Worm (Caenorhabditis elegans): Measurements from ENCODE around the gene ugt-64.

DNA sequence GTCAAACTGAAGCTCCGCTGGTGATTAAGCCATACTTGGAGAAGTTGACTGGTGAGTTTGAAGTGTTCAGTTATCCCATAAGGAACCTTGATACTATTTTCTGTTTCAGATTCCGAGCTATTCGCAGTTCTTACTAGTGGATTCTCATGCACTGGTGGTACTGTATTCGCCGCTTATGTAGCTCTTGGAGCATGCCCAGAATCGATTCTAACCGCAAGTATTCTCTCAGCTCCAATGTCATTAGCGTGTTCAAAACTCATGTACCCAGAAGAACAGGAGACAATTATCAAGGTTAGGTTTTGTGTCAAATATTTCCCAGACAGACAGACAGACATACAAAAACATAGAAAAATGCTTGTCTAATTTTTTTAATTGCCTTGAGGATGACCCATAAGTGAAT lies 41.3 kb downstream of the ugt-64 start:
- TF ChIP-seq him-1 (tag; optimal IDR thresholded peaks at IDR 0.05): no peak
- no peak for TF ChIP-seq W03F9.2 (tag; optimal IDR thresholded peaks at IDR 0.05)
- TF ChIP-seq dao-5 (tag; optimal IDR thresholded peaks at IDR 0.05): no peak

Data from whole organism, L4/young adult.